Worm (Caenorhabditis elegans): Measurements from ENCODE around the gene twk-43.
A peak's percentile ranks its signal among the peaks of the same experiment; 100 is the strongest.

The twk-43 gene

ce11 chrV:13391378-13392258 lies 45.5 kb downstream of the twk-43 start, which contains the start of gene somi-1:
somi-1 (minus strand) TSS chrV:13391395.
- TF ChIP-seq unc-42 (tag; optimal IDR thresholded peaks at IDR 0.05): peak; percentile 98
- TF ChIP-seq ceh-31 (tag; optimal IDR thresholded peaks at IDR 0.05): peak; percentile 28
- peak; percentile 6 for TF ChIP-seq tbx-2 (tag; optimal IDR thresholded peaks at IDR 0.05)
- no peak for TF ChIP-seq nhr-232 (tag; optimal IDR thresholded peaks at IDR 0.05)

DNA sequence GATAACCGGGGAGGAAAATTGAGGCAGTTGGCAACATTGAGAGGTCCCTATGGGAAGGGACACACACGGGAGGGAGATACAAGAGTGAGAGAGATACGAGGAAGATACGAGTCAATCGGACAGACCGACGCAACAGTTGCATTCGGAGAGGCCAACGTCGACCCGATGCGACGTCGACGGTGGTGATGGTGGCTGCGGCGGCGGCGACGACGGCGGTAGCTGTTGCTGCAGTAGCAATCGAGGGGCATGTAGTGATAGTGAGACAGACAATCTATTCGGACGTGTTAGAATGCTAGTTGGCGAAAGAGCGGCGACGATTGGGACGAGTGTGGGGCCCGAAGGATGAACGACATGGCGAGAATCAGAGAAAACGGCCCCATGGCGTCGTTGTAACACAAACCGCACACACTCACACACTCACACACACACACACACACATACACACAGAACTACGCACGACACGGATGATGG lies 47.3 kb downstream of the twk-43 start:
- TF ChIP-seq elt-2 (tag; optimal IDR thresholded peaks at IDR 0.05) (no peak), mec-3 (tag; optimal IDR thresholded peaks at IDR 0.05; ENCODE audit: borderline replicate concordance) (peak; percentile 46), ceh-2 (tag; optimal IDR thresholded peaks at IDR 0.05) (peak; percentile 11), K02D7.2 (tag; optimal IDR thresholded peaks at IDR 0.05) (no peak), hlh-8 (tag; optimal IDR thresholded peaks at IDR 0.05) (no peak), ets-4 (tag; optimal IDR thresholded peaks at IDR 0.05) (no peak), rnt-1 (tag; optimal IDR thresholded peaks at IDR 0.05) (peak; percentile 95), eyg-1 (tag; optimal IDR thresholded peaks at IDR 0.05) (no peak), unc-42 (tag; optimal IDR thresholded peaks at IDR 0.05) (peak; percentile 19), lim-6 (tag; optimal IDR thresholded peaks at IDR 0.05) (no peak), T23F11.4 (GFP tag; optimal IDR thresholded peaks at IDR 0.05) (no peak), nhr-232 (tag; optimal IDR thresholded peaks at IDR 0.05) (no peak), pat-9 (tag; optimal IDR thresholded peaks at IDR 0.05) (peak; percentile 75), ceh-31 (tag; optimal IDR thresholded peaks at IDR 0.05) (peak; percentile 37), pha-4 (tag; optimal IDR thresholded peaks at IDR 0.05) (no peak), tbx-2 (tag; optimal IDR thresholded peaks at IDR 0.05) (peak; percentile 60), elt-4 (tag; optimal IDR thresholded peaks at IDR 0.05) (no peak), ceh-9 (tag; optimal IDR thresholded peaks at IDR 0.05) (no peak), hlh-15 (tag; optimal IDR thresholded peaks at IDR 0.05) (no peak), ceh-18 (tag; optimal IDR thresholded peaks at IDR 0.05) (peak; percentile 91), ahr-1 (tag; optimal IDR thresholded peaks at IDR 0.05) (no peak), ceh-24 (tag; optimal IDR thresholded peaks at IDR 0.05) (no peak), dmd-4 (tag; optimal IDR thresholded peaks at IDR 0.05; ENCODE audit: borderline replicate concordance) (no peak), ceh-14 (tag; optimal IDR thresholded peaks at IDR 0.05) (no peak), hlh-6 (tag; optimal IDR thresholded peaks at IDR 0.05) (no peak), pqm-1 (tag; optimal IDR thresholded peaks at IDR 0.05) (no peak), ztf-16 (tag; optimal IDR thresholded peaks at IDR 0.05) (no peak), ceh-30 (tag; optimal IDR thresholded peaks at IDR 0.05) (no peak), fkh-6 (tag; optimal IDR thresholded peaks at IDR 0.05) (peak; percentile 17), unc-86 (tag; optimal IDR thresholded peaks at IDR 0.05) (no peak), odd-2 (tag; optimal IDR thresholded peaks at IDR 0.05) (no peak), unc-55 (GFP tag; optimal IDR thresholded peaks at IDR 0.05) (peak; percentile 30), hlh-30 (tag; optimal IDR thresholded peaks at IDR 0.05; ENCODE audit: insufficient read depth) (no peak), ceh-45 (GFP tag; IDR thresholded peaks at IDR 0.05) (no peak), pha-2 (tag; optimal IDR thresholded peaks at IDR 0.05) (no peak), pros-1 (tag; optimal IDR thresholded peaks at IDR 0.05) (no peak), fax-1 (tag; optimal IDR thresholded peaks at IDR 0.05) (no peak), che-1 (tag; optimal IDR thresholded peaks at IDR 0.05) (peak; percentile 12), unc-3 (GFP tag; conservative IDR thresholded peaks at IDR 0.05) (no peak), unc-3 (tag; optimal IDR thresholded peaks at IDR 0.05) (no peak), lin-11 (tag; optimal IDR thresholded peaks at IDR 0.05) (no peak), ceh-48 (tag; optimal IDR thresholded peaks at IDR 0.05) (peak; percentile 5), hlh-13 (GFP tag; optimal IDR thresholded peaks at IDR 0.05) (peak; percentile 10), ref-2 (tag; optimal IDR thresholded peaks at IDR 0.05) (peak; percentile 25), pax-1 (tag; optimal IDR thresholded peaks at IDR 0.05) (no peak), ama-1 (optimal IDR thresholded peaks at IDR 0.05) (no peak), C08G9.2 (tag; optimal IDR thresholded peaks at IDR 0.05) (no peak), K09A11.1 (tag; optimal IDR thresholded peaks at IDR 0.05; ENCODE audit: insufficient read depth) (no peak), npax-4 (tag; optimal IDR thresholded peaks at IDR 0.05) (no peak)

Data from whole organism, late embryonic.